Worm (Caenorhabditis elegans): Measurements from ENCODE around the gene fbxa-133.
"Not testable (repeated sequence)": the region's sequence is repeated elsewhere in the genome, so short reads cannot be mapped to it uniquely, and the experiment has no call there.

DNA sequence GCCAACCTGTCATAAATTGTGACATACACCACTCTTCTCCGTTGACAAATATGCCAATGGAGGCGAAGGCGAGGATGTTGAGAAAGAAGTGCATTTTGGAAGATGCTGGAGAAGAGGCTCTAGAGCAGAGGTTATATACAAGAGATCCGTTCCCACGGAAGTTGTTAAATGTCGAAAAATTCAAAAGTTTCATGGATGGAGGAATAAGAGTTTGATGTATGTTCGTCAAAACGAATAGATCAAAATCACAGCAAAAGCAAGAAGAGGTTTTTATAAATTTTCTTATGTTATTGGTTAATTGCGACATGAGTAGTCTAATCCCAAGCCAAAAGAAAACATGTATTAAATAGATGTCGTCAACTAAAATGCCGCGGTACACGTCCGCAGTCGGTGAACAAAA lies 25.9 kb downstream of the fbxa-133 start, which contains the start of gene Y6G8.15:
- TF ChIP-seq ztf-4 (tag; optimal IDR thresholded peaks at IDR 0.05); nhr-12 (tag; optimal IDR thresholded peaks at IDR 0.05); unc-62 (GFP tag; optimal IDR thresholded peaks at IDR 0.05); fos-1 (tag; optimal IDR thresholded peaks at IDR 0.05); unc-55 (GFP tag; optimal IDR thresholded peaks at IDR 0.05); lin-39 (tag; optimal IDR thresholded peaks at IDR 0.05); nhr-237 (tag; optimal IDR thresholded peaks at IDR 0.05); skn-1 (tag; optimal IDR thresholded peaks at IDR 0.05); elt-1 (tag; optimal IDR thresholded peaks at IDR 0.05); nhr-11 (tag; optimal IDR thresholded peaks at IDR 0.05); mdl-1 (tag; optimal IDR thresholded peaks at IDR 0.05); ztf-11 (tag; optimal IDR thresholded peaks at IDR 0.05); ama-1 (optimal IDR thresholded peaks at IDR 0.05): not testable (repeated sequence)

Data from whole organism, L2 larva.